Worm (Caenorhabditis elegans) whole organism, midembryonic: ENCODE results near the gene try-10.

Experiments
- cog-1 ChIP-seq: sonication (generic microtip); optimal IDR thresholded peaks from 2 replicates; lab custom pipeline; 2016; ENCODE audit warnings: missing genetic modification characterization, missing compliant biosample characterization
- flt-1 ChIP-seq: fragments of 200-800 bp; sonication (Bioruptor generic); IDR thresholded peaks from 2 replicates; pipeline ENCODE4 v1.3.6; 2022; ENCODE audit warnings: missing genetic modification characterization, missing compliant biosample characterization
- ref-1 ChIP-seq: fragments of 200-800 bp; sonication (Bioruptor generic); conservative IDR thresholded peaks from 2 replicates; pipeline ENCODE4 v1.3.6; 2022; ENCODE audit warnings: missing genetic modification reagents, missing genetic modification characterization, missing compliant biosample characterization
- tab-1 ChIP-seq: fragments of 200-800 bp; sonication (Bioruptor generic); IDR thresholded peaks from 2 replicates; pipeline ENCODE4 v1.3.6; 2022; ENCODE audit warnings: missing genetic modification characterization, missing compliant biosample characterization
- ztf-23 ChIP-seq: fragments of 200-800 bp; sonication (Bioruptor generic); IDR thresholded peaks from 2 replicates; pipeline ENCODE4 v1.3.6; 2022; ENCODE audit warnings: missing genetic modification reagents, missing genetic modification characterization, missing compliant biosample characterization

ce11 chrV:13061836-13062235 is 48.8 kb upstream of the try-10 start, which contains the start of gene F42E8.1:
- no peak for TF ChIP-seq ref-1 (GFP tag; lab: Robert Waterston, UW)
- no peak for TF ChIP-seq flt-1
- TF ChIP-seq ztf-23 = no peak
- TF ChIP-seq cog-1 (tag; lab: Kevin White, UChicago) = no peak
- no peak for TF ChIP-seq tab-1 (GFP tag; lab: Robert Waterston, UW)
